Fruit fly (Drosophila melanogaster) whole organism, wandering third instar larva: ENCODE results near the gene CG7201.

ENCODE experiments used
- CrebA ChIP-seq: fragments of 200-800 bp; sonication (Bioruptor generic); optimal IDR thresholded peaks from 2 replicates; lab custom pipeline; 2016; ENCODE audit warnings: missing biosample characterization, mild to moderate bottlenecking, missing genetic modification characterization, borderline replicate concordance
- Dfd ChIP-seq: fragments of >200 bp; optimal IDR thresholded peaks from 2 replicates; lab custom pipeline; 2017; ENCODE audit warnings: missing biosample characterization, missing genetic modification characterization
- Hr83 ChIP-seq: fragments of 200-300 bp; sonication (Bioruptor generic); optimal IDR thresholded peaks from 2 replicates; lab custom pipeline; 2016; ENCODE audit warnings: missing biosample characterization, mild to moderate bottlenecking, missing genetic modification characterization, moderate library complexity; ENCODE audit not compliant: poor library complexity, severe bottlenecking
- Myc ChIP-seq: fragments of >200 bp; optimal IDR thresholded peaks from 2 replicates; lab custom pipeline; 2017
- OdsH ChIP-seq: fragments of 200-800 bp; sonication (Bioruptor generic); optimal IDR thresholded peaks from 2 replicates; lab custom pipeline; 2016; ENCODE audit warnings: missing biosample characterization, mild to moderate bottlenecking, missing genetic modification characterization
- ey ChIP-seq: fragments of 200-800 bp; sonication (Bioruptor generic); optimal IDR thresholded peaks from 2 replicates; lab custom pipeline; 2016; ENCODE audit warnings: missing biosample characterization, missing genetic modification characterization
- fru ChIP-seq: fragments of 200-800 bp; sonication (Bioruptor generic); optimal IDR thresholded peaks from 3 replicates; lab custom pipeline; 2016; ENCODE audit warnings: missing biosample characterization, mild to moderate bottlenecking, missing genetic modification characterization
- lola ChIP-seq: fragments of >200 bp; optimal IDR thresholded peaks from 2 replicates; lab custom pipeline; 2017; ENCODE audit warnings: missing biosample characterization, missing genetic modification characterization
- pan ChIP-seq: fragments of >200 bp; optimal IDR thresholded peaks from 2 replicates; lab custom pipeline; 2017
- psq ChIP-seq: fragments of 200-800 bp; sonication (Bioruptor generic); optimal IDR thresholded peaks from 3 replicates; lab custom pipeline; 2017; ENCODE audit warnings: missing biosample characterization, mild to moderate bottlenecking, missing genetic modification characterization, moderate library complexity
- sage ChIP-seq: fragments of 200-800 bp; sonication (Bioruptor generic); optimal IDR thresholded peaks from 2 replicates; lab custom pipeline; 2016; ENCODE audit warnings: missing biosample characterization, mild to moderate bottlenecking, missing genetic modification characterization
- usp ChIP-seq: fragments of >200 bp; optimal IDR thresholded peaks from 2 replicates; lab custom pipeline; 2017; ENCODE audit warnings: missing biosample characterization, missing genetic modification characterization

dm6 chr3L:8333574-8333973, 38.4 kb upstream of the CG7201 start:
- no peak for TF ChIP-seq CrebA (GFP tag; lab: Kevin White, UChicago)
- no peak for TF ChIP-seq pan (lab: Kevin White, UChicago)
- no peak for TF ChIP-seq ey (GFP tag; lab: Kevin White, UChicago)
- no peak for TF ChIP-seq lola (GFP tag; lab: Kevin White, UChicago)
- TF ChIP-seq Dfd, result no peak
- no peak for TF ChIP-seq psq (GFP tag; lab: Kevin White, UChicago)
- no peak for TF ChIP-seq fru (GFP tag; lab: Kevin White, UChicago)
- no peak for TF ChIP-seq Myc (lab: Kevin White, UChicago)
- no peak for TF ChIP-seq usp
- no peak for TF ChIP-seq Hr83 (GFP tag; lab: Kevin White, UChicago)
- TF ChIP-seq OdsH, result no peak
- TF ChIP-seq sage, result no peak
